Worm (Caenorhabditis elegans) whole organism, L4/young adult: ENCODE results near the gene snfc-5.

ENCODE experiments used
- W03F9.2 ChIP-seq: fragments of 150-350 bp; optimal IDR thresholded peaks from 2 replicates; lab custom pipeline; 2014; ENCODE audit warnings: missing biosample characterization, missing genetic modification characterization
- dao-5 ChIP-seq: sonication (generic microtip); optimal IDR thresholded peaks from 2 replicates; lab custom pipeline; 2016; ENCODE audit warnings: missing genotype, missing genetic modification characterization, moderate library complexity, missing compliant biosample characterization
- him-1 ChIP-seq: sonication (generic microtip); optimal IDR thresholded peaks from 2 replicates; lab custom pipeline; 2016; ENCODE audit warnings: missing genotype, missing genetic modification reagents, missing genetic modification characterization, missing compliant biosample characterization

- TF ChIP-seq him-1: no peak
- TF ChIP-seq dao-5 (tag; lab: Kevin White, UChicago): peak; percentile 34
- TF ChIP-seq W03F9.2 (tag; lab: Kevin White, UChicago): peak; percentile 15
These were observed 44.8 kb downstream of the snfc-5 start for ce11 chrIII:4449357-4449756.
